Worm (Caenorhabditis elegans) whole organism, L4 larva: ENCODE results near the gene pqn-15.

ENCODE experiments used
- F44E2.7 ChIP-seq: fragments of 200-800 bp; sonication (Bioruptor generic); IDR thresholded peaks from 2 replicates; pipeline ENCODE4 v2.1.2; 2022; ENCODE audit warnings: missing genetic modification characterization, missing compliant biosample characterization
- F49E8.2 ChIP-seq: sonication (generic microtip); optimal IDR thresholded peaks from 2 replicates; lab custom pipeline; 2016; ENCODE audit warnings: missing compliant biosample characterization, mild to moderate bottlenecking, missing genetic modification characterization, borderline replicate concordance
- T20F7.1 ChIP-seq: fragments of 200-800 bp; sonication (Bioruptor generic); optimal IDR thresholded peaks from 2 replicates; lab custom pipeline; 2018; ENCODE audit warnings: mild to moderate bottlenecking, missing genetic modification characterization, missing compliant biosample characterization
- Y48G9A.11 ChIP-seq: fragments of 200-800 bp; sonication (Bioruptor generic); IDR thresholded peaks from 2 replicates; pipeline ENCODE4 v1.3.6; 2022; ENCODE audit warnings: missing genetic modification reagents, missing genetic modification characterization, missing compliant biosample characterization
- arid-1 ChIP-seq: fragments of 200-800 bp; sonication (Bioruptor generic); conservative IDR thresholded peaks from 2 replicates; pipeline ENCODE4 v1.3.6; 2022; ENCODE audit warnings: missing genetic modification reagents, missing genetic modification characterization, missing compliant biosample characterization
- ceh-20 ChIP-seq: fragments of 200-800 bp; sonication (Bioruptor generic); IDR thresholded peaks from 2 replicates; pipeline ENCODE4 v1.3.6; 2022; ENCODE audit warnings: missing genetic modification reagents, missing genetic modification characterization, missing compliant biosample characterization
- ceh-28 ChIP-seq: fragments of 150-350 bp; optimal IDR thresholded peaks from 2 replicates; lab custom pipeline; 2014; ENCODE audit warnings: missing biosample characterization, missing genetic modification reagents, missing genetic modification characterization
- ceh-82 ChIP-seq: sonication (generic microtip); optimal IDR thresholded peaks from 2 replicates; lab custom pipeline; 2017; ENCODE audit warnings: missing biosample characterization, missing genetic modification characterization
- ces-1 ChIP-seq: fragments of 150-350 bp; sonication (generic microtip); optimal IDR thresholded peaks from 4 replicates; lab custom pipeline; 2014; ENCODE audit warnings: missing biosample characterization, missing genetic modification reagents, missing genetic modification characterization
- cey-2 ChIP-seq: sonication (generic microtip); optimal IDR thresholded peaks from 3 replicates; lab custom pipeline; 2017; ENCODE audit warnings: missing genetic modification characterization, mild to moderate bottlenecking, missing compliant biosample characterization, antibody characterized with exemption, borderline replicate concordance; ENCODE audit not compliant: insufficient read depth
- ctbp-1 ChIP-seq: fragments of 200-800 bp; sonication (Bioruptor generic); IDR thresholded peaks from 2 replicates; pipeline ENCODE4 v1.3.6; 2022; ENCODE audit warnings: missing genetic modification reagents, missing genetic modification characterization, missing compliant biosample characterization
- daf-12 ChIP-seq: fragments of 150-350 bp; optimal IDR thresholded peaks from 2 replicates; lab custom pipeline; 2014; ENCODE audit warnings: missing biosample characterization, missing genetic modification reagents, missing genetic modification characterization
- daf-16 ChIP-seq, 3 experiments: sonication (generic microtip); optimal IDR thresholded peaks; 2 replicates each; lab custom pipeline; 2016 to 2017; ENCODE audit warnings: missing genetic modification characterization in 3 of 3, missing genetic modification reagents in 3 of 3, mild to moderate bottlenecking in 2 of 3, missing compliant biosample characterization in 2 of 3, missing biosample characterization in 1 of 3, moderate library complexity in 1 of 3
- dmd-6 ChIP-seq: fragments of 200-800 bp; sonication (Bioruptor generic); IDR thresholded peaks from 2 replicates; pipeline ENCODE4 v1.3.6; 2022; ENCODE audit warnings: missing genetic modification reagents, missing genetic modification characterization, missing compliant biosample characterization
- dmd-8 ChIP-seq: fragments of 200-800 bp; sonication (Bioruptor generic); IDR thresholded peaks from 2 replicates; pipeline ENCODE4 v1.3.6; 2022; ENCODE audit warnings: missing genetic modification characterization, missing compliant biosample characterization
- dpl-1 ChIP-seq: fragments of 150-350 bp; optimal IDR thresholded peaks from 2 replicates; lab custom pipeline; 2014; ENCODE audit warnings: missing biosample characterization, missing genetic modification reagents, missing genetic modification characterization
- egl-27 ChIP-seq: sonication (generic microtip); optimal IDR thresholded peaks from 3 replicates; lab custom pipeline; 2017; ENCODE audit warnings: missing biosample characterization, missing genetic modification reagents, missing genetic modification characterization
- fkh-10 ChIP-seq: fragments of 150-350 bp; optimal IDR thresholded peaks from 2 replicates; lab custom pipeline; 2014; ENCODE audit warnings: missing biosample characterization, missing genetic modification reagents, missing genetic modification characterization
- hlh-11 ChIP-seq: fragments of 200-800 bp; sonication (Bioruptor generic); optimal IDR thresholded peaks from 2 replicates; lab custom pipeline; 2018; ENCODE audit warnings: mild to moderate bottlenecking, missing genetic modification characterization, missing compliant biosample characterization
- hlh-30 ChIP-seq: sonication (generic microtip); optimal IDR thresholded peaks from 2 replicates; lab custom pipeline; 2017; ENCODE audit warnings: antibody characterized with exemption, mild to moderate bottlenecking, missing genetic modification characterization, missing compliant biosample characterization; ENCODE audit not compliant: insufficient read depth
- jun-1 ChIP-seq: fragments of 150-350 bp; optimal IDR thresholded peaks from 2 replicates; lab custom pipeline; 2014; ENCODE audit warnings: missing biosample characterization, missing genetic modification reagents, missing genetic modification characterization
- lin-1 ChIP-seq: fragments of 200-800 bp; sonication (Bioruptor generic); IDR thresholded peaks from 2 replicates; pipeline ENCODE4 v1.3.6; 2022; ENCODE audit warnings: missing genetic modification reagents, missing genetic modification characterization, missing compliant biosample characterization
- lin-38 ChIP-seq: fragments of 200-800 bp; sonication (Bioruptor generic); IDR thresholded peaks from 2 replicates; pipeline ENCODE4 v1.3.6; 2022; ENCODE audit warnings: missing genetic modification reagents, missing genetic modification characterization, missing compliant biosample characterization
- lsy-2 ChIP-seq, 2 experiments: fragments of 150-350 bp in 1 of 2; sonication (generic microtip) in 1 of 2; optimal IDR thresholded peaks; 2 replicates each; lab custom pipeline; 2014 to 2017; ENCODE audit warnings: missing biosample characterization in 2 of 2, missing genetic modification characterization in 2 of 2
- madf-5 ChIP-seq, 2 experiments: fragments of 200-800 bp; sonication (Bioruptor generic); IDR thresholded peaks; 2 replicates each; pipeline ENCODE4 v1.3.6; 2022; ENCODE audit warnings: missing compliant biosample characterization in 2 of 2, missing genetic modification characterization in 2 of 2
- madf-9 ChIP-seq: fragments of 200-800 bp; sonication (Bioruptor generic); conservative IDR thresholded peaks from 2 replicates; pipeline ENCODE4 v1.3.6; 2022; ENCODE audit warnings: missing genetic modification reagents, missing genetic modification characterization, missing compliant biosample characterization
- mep-1 ChIP-seq: fragments of 150-350 bp; sonication (generic microtip); optimal IDR thresholded peaks from 3 replicates; lab custom pipeline; 2014; ENCODE audit warnings: missing biosample characterization, missing genetic modification characterization
- nhr-10 ChIP-seq: fragments of 150-350 bp; optimal IDR thresholded peaks from 2 replicates; lab custom pipeline; 2014; ENCODE audit warnings: missing biosample characterization, missing genetic modification characterization
- nhr-102 ChIP-seq: sonication (generic microtip); optimal IDR thresholded peaks from 2 replicates; lab custom pipeline; 2016; ENCODE audit warnings: mild to moderate bottlenecking, missing genetic modification characterization, moderate library complexity, missing compliant biosample characterization
- nhr-111 ChIP-seq: fragments of 200-800 bp; sonication (Bioruptor generic); optimal IDR thresholded peaks from 2 replicates; lab custom pipeline; 2018; ENCODE audit warnings: mild to moderate bottlenecking, missing genetic modification characterization, missing compliant biosample characterization
- nhr-237 ChIP-seq: sonication (generic microtip); optimal IDR thresholded peaks from 2 replicates; lab custom pipeline; 2017; ENCODE audit warnings: missing biosample characterization, missing genetic modification characterization
- nhr-28 ChIP-seq: fragments of 150-350 bp; optimal IDR thresholded peaks from 2 replicates; lab custom pipeline; 2014; ENCODE audit warnings: missing biosample characterization, missing genetic modification characterization
- nhr-42 ChIP-seq: fragments of 200-800 bp; sonication (Bioruptor generic); IDR thresholded peaks from 2 replicates; pipeline ENCODE4 v1.3.6; 2022; ENCODE audit warnings: missing genetic modification characterization, missing compliant biosample characterization
- nhr-6 ChIP-seq: fragments of 150-350 bp; optimal IDR thresholded peaks from 2 replicates; lab custom pipeline; 2014; ENCODE audit warnings: missing biosample characterization, missing genetic modification characterization
- nhr-76 ChIP-seq: fragments of 150-350 bp; optimal IDR thresholded peaks from 2 replicates; lab custom pipeline; 2014; ENCODE audit warnings: missing biosample characterization, missing genetic modification characterization
- nhr-77 ChIP-seq: fragments of 150-350 bp; optimal IDR thresholded peaks from 2 replicates; lab custom pipeline; 2014; ENCODE audit warnings: missing biosample characterization, missing genetic modification characterization
- php-3 ChIP-seq: fragments of 200-800 bp; sonication (Bioruptor generic); IDR thresholded peaks from 2 replicates; pipeline ENCODE4 v1.3.6; 2022; ENCODE audit warnings: missing genetic modification reagents, missing genetic modification characterization, missing compliant biosample characterization
- pqm-1 ChIP-seq: sonication (generic microtip); optimal IDR thresholded peaks from 2 replicates; lab custom pipeline; 2017; ENCODE audit warnings: missing biosample characterization, missing genetic modification characterization
- saeg-2 ChIP-seq: fragments of 200-800 bp; sonication (Bioruptor generic); IDR thresholded peaks from 2 replicates; pipeline ENCODE4 v1.3.6; 2022; ENCODE audit warnings: missing genetic modification reagents, missing genetic modification characterization, missing compliant biosample characterization
- skn-1 ChIP-seq: fragments of 150-350 bp; optimal IDR thresholded peaks from 2 replicates; lab custom pipeline; 2014; ENCODE audit warnings: missing biosample characterization, missing genetic modification characterization
- snpc-4 ChIP-seq: fragments of 150-350 bp; optimal IDR thresholded peaks from 2 replicates; lab custom pipeline; 2014; ENCODE audit warnings: missing biosample characterization, missing genetic modification characterization
- spr-1 ChIP-seq: sonication (generic microtip); optimal IDR thresholded peaks from 2 replicates; lab custom pipeline; 2016; ENCODE audit warnings: mild to moderate bottlenecking, missing genetic modification characterization, missing compliant biosample characterization
- unc-130 ChIP-seq: sonication (generic microtip); optimal IDR thresholded peaks from 2 replicates; lab custom pipeline; 2016; ENCODE audit warnings: missing genetic modification reagents, missing genetic modification characterization, missing compliant biosample characterization
- zfp-2 ChIP-seq: sonication (generic microtip); optimal IDR thresholded peaks from 2 replicates; lab custom pipeline; 2016; ENCODE audit warnings: mild to moderate bottlenecking, missing genetic modification characterization, missing compliant biosample characterization
- zfp-3 ChIP-seq: fragments of 200-800 bp; sonication (Bioruptor generic); conservative IDR thresholded peaks from 2 replicates; pipeline ENCODE4 v1.3.6; 2022; ENCODE audit warnings: missing genetic modification reagents, missing genetic modification characterization, missing compliant biosample characterization
- ztf-11 ChIP-seq: fragments of 150-350 bp; optimal IDR thresholded peaks from 2 replicates; lab custom pipeline; 2014; ENCODE audit warnings: missing biosample characterization, missing genetic modification characterization
- ztf-7 ChIP-seq: fragments of 150-350 bp; optimal IDR thresholded peaks from 2 replicates; lab custom pipeline; 2014; ENCODE audit warnings: missing biosample characterization, missing genetic modification characterization

Gene pqn-15

DNA sequence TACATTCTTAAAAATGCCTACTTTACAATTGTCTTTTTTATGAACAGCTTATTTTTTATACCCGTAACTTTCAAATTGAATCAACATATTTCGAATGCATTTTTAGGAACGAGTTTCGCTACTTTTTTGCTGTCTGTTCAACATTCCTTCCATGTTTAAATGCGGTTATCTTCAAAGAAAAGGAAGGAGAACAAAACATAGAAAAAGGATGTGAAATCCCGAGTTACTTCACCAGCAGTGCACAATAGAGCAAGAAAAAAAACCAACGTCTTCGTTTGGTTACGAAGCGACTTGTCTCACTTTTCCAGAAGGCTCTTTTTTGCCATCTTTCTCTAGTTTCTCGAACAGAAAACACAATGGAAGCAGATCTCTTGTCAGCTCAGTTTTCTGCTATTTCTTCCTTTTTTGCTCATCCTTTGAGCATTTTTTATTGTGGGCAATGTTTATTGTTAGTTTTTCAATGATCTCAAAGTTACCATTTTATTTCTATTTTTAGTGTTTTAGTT, 21.0 kb downstream of the pqn-15 start, which contains the start of gene cka-2:
Gene cka-2 (plus strand): TSS at position 456 of the 506 bp plus-strand sequence.
- TF ChIP-seq madf-5 (GFP tag; IDR thresholded peaks at IDR 0.05; lab: Robert Waterston, UW): no peak
- no peak for TF ChIP-seq saeg-2
- TF ChIP-seq fkh-10 (GFP tag; lab: Kevin White, UChicago): peak; percentile 83
- no peak for TF ChIP-seq nhr-42 (GFP tag; lab: Robert Waterston, UW)
- TF ChIP-seq ces-1 (GFP tag; lab: Kevin White, UChicago): peak; percentile 67
- no peak for TF ChIP-seq nhr-10 (tag; lab: Kevin White, UChicago)
- no peak for TF ChIP-seq nhr-102 (tag; lab: Kevin White, UChicago)
- TF ChIP-seq nhr-77 (tag; lab: Kevin White, UChicago): no peak
- TF ChIP-seq hlh-30 (tag; lab: Kevin White, UChicago): peak; percentile 14
- no peak for TF ChIP-seq lin-38 (GFP tag; lab: Robert Waterston, UW)
- TF ChIP-seq unc-130 (GFP tag; lab: Kevin White, UChicago): no peak
- peak in 1 of 2 experiments; percentile 19 for TF ChIP-seq lsy-2 (tag; optimal IDR thresholded peaks at IDR 0.05; lab: Kevin White, UChicago)
- no peak for TF ChIP-seq egl-27 (tag; lab: Kevin White, UChicago)
- no peak for TF ChIP-seq ceh-20 (GFP tag; lab: Robert Waterston, UW)
- no peak for TF ChIP-seq nhr-237 (tag; lab: Kevin White, UChicago)
- TF ChIP-seq dmd-8 (GFP tag; lab: Robert Waterston, UW): no peak
- TF ChIP-seq ctbp-1 (GFP tag; lab: Robert Waterston, UW): 0 out of 2 replicates have a peak, but pooled peaks have one; percentile 46
- no peak for TF ChIP-seq dpl-1 (GFP tag; lab: Kevin White, UChicago)
- no peak for TF ChIP-seq zfp-3 (GFP tag; lab: Robert Waterston, UW)
- TF ChIP-seq cey-2 (tag; lab: Kevin White, UChicago): no peak
- no peak for TF ChIP-seq F49E8.2
- TF ChIP-seq T20F7.1: no peak
- no peak for TF ChIP-seq ceh-82 (tag; lab: Kevin White, UChicago)
- TF ChIP-seq nhr-6: no peak
- no peak for TF ChIP-seq jun-1
- TF ChIP-seq ceh-28 (tag; lab: Kevin White, UChicago): no peak
- no peak for TF ChIP-seq mep-1 (tag; lab: Kevin White, UChicago)
- TF ChIP-seq ztf-11 (tag; lab: Kevin White, UChicago): no peak
- TF ChIP-seq pqm-1 (tag; lab: Kevin White, UChicago): no peak
- no peak for TF ChIP-seq spr-1 (tag; lab: Kevin White, UChicago)
- TF ChIP-seq nhr-111 (GFP tag; lab: Kevin White, UChicago): no peak
- TF ChIP-seq madf-9 (GFP tag; lab: Robert Waterston, UW): no peak
- no peak for TF ChIP-seq php-3 (GFP tag; lab: Robert Waterston, UW)

DNA sequence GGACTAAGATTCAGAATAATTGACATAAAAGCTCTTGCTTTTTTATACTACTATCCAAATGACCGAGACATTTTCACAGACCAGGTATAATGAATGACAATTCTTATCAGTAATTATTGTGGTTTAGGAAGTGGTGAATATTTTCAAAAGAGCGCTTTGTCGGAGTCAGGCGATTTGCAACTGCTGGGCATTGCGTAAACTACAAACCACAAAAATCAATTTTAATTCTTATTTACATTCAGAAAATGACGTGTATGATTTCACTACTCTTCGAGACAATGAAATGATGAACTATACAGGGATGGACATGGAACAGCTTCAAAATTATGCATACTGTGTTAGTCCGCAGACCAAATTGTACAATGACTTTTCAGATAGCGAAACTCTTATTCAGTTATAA, 22.3 kb downstream of the pqn-15 start:
- TF ChIP-seq hlh-30 (tag; lab: Kevin White, UChicago) (no peak), zfp-2 (tag; lab: Kevin White, UChicago) (no peak), php-3 (GFP tag; lab: Robert Waterston, UW) (no peak), snpc-4 (no peak), lin-1 (GFP tag; lab: Robert Waterston, UW) (peak; percentile 27; the same call in 1 of the 2 replicates), ceh-28 (tag; lab: Kevin White, UChicago) (no peak), daf-16 (GFP tag; optimal IDR thresholded peaks at IDR 0.05; lab: Kevin White, UChicago) (no peak), daf-16 (tag; optimal IDR thresholded peaks at IDR 0.05; lab: Kevin White, UChicago) (peak; percentile 76), ztf-7 (tag; lab: Kevin White, UChicago) (no peak), nhr-111 (GFP tag; lab: Kevin White, UChicago) (no peak), nhr-77 (tag; lab: Kevin White, UChicago) (peak; percentile 16), dmd-6 (GFP tag; lab: Robert Waterston, UW) (peak; percentile 56), nhr-76 (tag; lab: Kevin White, UChicago) (no peak), hlh-11 (tag; lab: Kevin White, UChicago) (peak; percentile 47), daf-12 (tag; lab: Kevin White, UChicago) (no peak), Y48G9A.11 (no peak), unc-130 (GFP tag; lab: Kevin White, UChicago) (no peak), ceh-82 (tag; lab: Kevin White, UChicago) (no peak), nhr-28 (peak; percentile 84), jun-1 (no peak), F44E2.7 (GFP tag; lab: Robert Waterston, UW) (no peak), arid-1 (no peak), skn-1 (tag; lab: Kevin White, UChicago) (no peak), pqm-1 (tag; lab: Kevin White, UChicago) (peak; percentile 12)
